Worm (Caenorhabditis elegans) whole organism, L2 larva: ENCODE results near the gene sng-1.

Source experiments
- F13H6.1 ChIP-seq: sonication (generic microtip); optimal IDR thresholded peaks from 2 replicates; lab custom pipeline; 2016; ENCODE audit warnings: missing genetic modification characterization, missing compliant biosample characterization
- R02D3.7 ChIP-seq: fragments of 150-350 bp; optimal IDR thresholded peaks from 2 replicates; lab custom pipeline; 2014; ENCODE audit warnings: missing biosample characterization, missing genetic modification characterization
- Y55F3AM.14 ChIP-seq: fragments of 200-800 bp; sonication (Bioruptor generic); optimal IDR thresholded peaks from 2 replicates; lab custom pipeline; 2018; ENCODE audit warnings: mild to moderate bottlenecking, missing genetic modification characterization, missing compliant biosample characterization
- ZK546.5 ChIP-seq: sonication (generic microtip); optimal IDR thresholded peaks from 2 replicates; lab custom pipeline; 2017; ENCODE audit warnings: missing biosample characterization, missing genetic modification characterization
- aly-2 ChIP-seq: fragments of 150-350 bp; optimal IDR thresholded peaks from 2 replicates; lab custom pipeline; 2014; ENCODE audit warnings: missing biosample characterization, missing genetic modification characterization
- ama-1 ChIP-seq: fragments of 150-350 bp; optimal IDR thresholded peaks from 2 replicates; lab custom pipeline; 2018; ENCODE audit warnings: inconsistent platforms
- blmp-1 ChIP-seq: sonication (generic microtip); optimal IDR thresholded peaks from 2 replicates; lab custom pipeline; 2017; ENCODE audit warnings: missing genetic modification characterization, mild to moderate bottlenecking, missing compliant biosample characterization, antibody characterized with exemption, moderate library complexity; ENCODE audit not compliant: insufficient read depth
- ceh-82 ChIP-seq: fragments of 150-350 bp; optimal IDR thresholded peaks from 2 replicates; lab custom pipeline; 2014; ENCODE audit warnings: missing biosample characterization, missing genetic modification characterization
- crh-2 ChIP-seq: sonication (generic microtip); optimal IDR thresholded peaks from 2 replicates; lab custom pipeline; 2017; ENCODE audit warnings: missing biosample characterization, missing genetic modification characterization
- dmd-4 ChIP-seq: sonication (generic microtip); optimal IDR thresholded peaks from 2 replicates; lab custom pipeline; 2017; ENCODE audit warnings: missing biosample characterization, missing genetic modification characterization
- elt-1 ChIP-seq: fragments of 150-350 bp; optimal IDR thresholded peaks from 2 replicates; lab custom pipeline; 2014; ENCODE audit warnings: missing biosample characterization, missing genetic modification characterization
- fos-1 ChIP-seq: fragments of 150-350 bp; optimal IDR thresholded peaks from 2 replicates; lab custom pipeline; 2014; ENCODE audit warnings: missing biosample characterization, missing genetic modification characterization
- gmeb-1 ChIP-seq: fragments of 150-350 bp; optimal IDR thresholded peaks from 2 replicates; lab custom pipeline; 2014; ENCODE audit warnings: missing biosample characterization, missing genetic modification characterization
- lin-39 ChIP-seq: fragments of 150-350 bp; optimal IDR thresholded peaks from 2 replicates; lab custom pipeline; 2014; ENCODE audit warnings: missing biosample characterization, missing genetic modification reagents, missing genetic modification characterization
- lsy-2 ChIP-seq, 2 experiments: fragments of 150-350 bp in 1 of 2; sonication (generic microtip) in 1 of 2; optimal IDR thresholded peaks; 2 replicates each; lab custom pipeline; 2014 to 2017; ENCODE audit warnings: missing biosample characterization in 2 of 2, missing genetic modification characterization in 2 of 2
- mab-5 ChIP-seq: fragments of 150-350 bp; optimal IDR thresholded peaks from 2 replicates; lab custom pipeline; 2014; ENCODE audit warnings: missing biosample characterization, missing genetic modification characterization
- mbf-1 ChIP-seq: sonication (generic microtip); optimal IDR thresholded peaks from 2 replicates; lab custom pipeline; 2017; ENCODE audit warnings: missing biosample characterization, missing genetic modification characterization
- nhr-11 ChIP-seq: fragments of 150-350 bp; optimal IDR thresholded peaks from 2 replicates; lab custom pipeline; 2014; ENCODE audit warnings: missing biosample characterization, missing genetic modification characterization
- nhr-129 ChIP-seq: fragments of 150-350 bp; optimal IDR thresholded peaks from 2 replicates; lab custom pipeline; 2014; ENCODE audit warnings: missing biosample characterization, missing genetic modification characterization
- nhr-21 ChIP-seq: fragments of 150-350 bp; optimal IDR thresholded peaks from 2 replicates; lab custom pipeline; 2014; ENCODE audit warnings: missing biosample characterization, missing genetic modification characterization
- nhr-23 ChIP-seq: fragments of 150-350 bp; optimal IDR thresholded peaks from 2 replicates; lab custom pipeline; 2014; ENCODE audit warnings: missing biosample characterization, missing genetic modification reagents, missing genetic modification characterization
- nhr-6 ChIP-seq: fragments of 150-350 bp; optimal IDR thresholded peaks from 2 replicates; lab custom pipeline; 2014; ENCODE audit warnings: missing biosample characterization, missing genetic modification characterization
- peb-1 ChIP-seq: fragments of 150-350 bp; optimal IDR thresholded peaks from 2 replicates; lab custom pipeline; 2014; ENCODE audit warnings: missing biosample characterization, missing genetic modification characterization
- sem-4 ChIP-seq: fragments of 150-350 bp; optimal IDR thresholded peaks from 2 replicates; lab custom pipeline; 2014; ENCODE audit warnings: missing biosample characterization, missing genetic modification reagents, missing genetic modification characterization
- skn-1 ChIP-seq: sonication (generic microtip); optimal IDR thresholded peaks from 2 replicates; lab custom pipeline; 2017; ENCODE audit warnings: missing biosample characterization, missing genetic modification characterization
- sma-9 ChIP-seq, 2 experiments: fragments of 150-350 bp in 1 of 2; sonication (generic microtip) in 1 of 2; optimal IDR thresholded peaks; 2 replicates each; lab custom pipeline; 2014 to 2016; ENCODE audit warnings: missing genetic modification characterization in 2 of 2, mild to moderate bottlenecking in 1 of 2, missing biosample characterization in 1 of 2, missing compliant biosample characterization in 1 of 2, missing genetic modification reagents in 1 of 2, moderate library complexity in 1 of 2
- snpc-4 ChIP-seq: fragments of 150-350 bp; optimal IDR thresholded peaks from 2 replicates; lab custom pipeline; 2014; ENCODE audit warnings: missing biosample characterization, missing genetic modification characterization
- unc-39 ChIP-seq: fragments of 150-350 bp; optimal IDR thresholded peaks from 2 replicates; lab custom pipeline; 2014; ENCODE audit warnings: missing biosample characterization, missing genetic modification characterization
- unc-55 ChIP-seq: fragments of 150-350 bp; sonication (generic microtip); optimal IDR thresholded peaks from 3 replicates; lab custom pipeline; 2014; ENCODE audit warnings: missing biosample characterization, missing genetic modification reagents, missing genetic modification characterization
- unc-62 ChIP-seq: fragments of 150-350 bp; optimal IDR thresholded peaks from 2 replicates; lab custom pipeline; 2014; ENCODE audit warnings: missing biosample characterization, missing genetic modification reagents, missing genetic modification characterization
- ztf-11 ChIP-seq: sonication (generic microtip); optimal IDR thresholded peaks from 2 replicates; lab custom pipeline; 2017; ENCODE audit warnings: missing biosample characterization, missing genetic modification characterization
- ztf-4 ChIP-seq: fragments of 150-350 bp; optimal IDR thresholded peaks from 2 replicates; lab custom pipeline; 2014; ENCODE audit warnings: missing biosample characterization, missing genetic modification characterization

sng-1 gene

DNA sequence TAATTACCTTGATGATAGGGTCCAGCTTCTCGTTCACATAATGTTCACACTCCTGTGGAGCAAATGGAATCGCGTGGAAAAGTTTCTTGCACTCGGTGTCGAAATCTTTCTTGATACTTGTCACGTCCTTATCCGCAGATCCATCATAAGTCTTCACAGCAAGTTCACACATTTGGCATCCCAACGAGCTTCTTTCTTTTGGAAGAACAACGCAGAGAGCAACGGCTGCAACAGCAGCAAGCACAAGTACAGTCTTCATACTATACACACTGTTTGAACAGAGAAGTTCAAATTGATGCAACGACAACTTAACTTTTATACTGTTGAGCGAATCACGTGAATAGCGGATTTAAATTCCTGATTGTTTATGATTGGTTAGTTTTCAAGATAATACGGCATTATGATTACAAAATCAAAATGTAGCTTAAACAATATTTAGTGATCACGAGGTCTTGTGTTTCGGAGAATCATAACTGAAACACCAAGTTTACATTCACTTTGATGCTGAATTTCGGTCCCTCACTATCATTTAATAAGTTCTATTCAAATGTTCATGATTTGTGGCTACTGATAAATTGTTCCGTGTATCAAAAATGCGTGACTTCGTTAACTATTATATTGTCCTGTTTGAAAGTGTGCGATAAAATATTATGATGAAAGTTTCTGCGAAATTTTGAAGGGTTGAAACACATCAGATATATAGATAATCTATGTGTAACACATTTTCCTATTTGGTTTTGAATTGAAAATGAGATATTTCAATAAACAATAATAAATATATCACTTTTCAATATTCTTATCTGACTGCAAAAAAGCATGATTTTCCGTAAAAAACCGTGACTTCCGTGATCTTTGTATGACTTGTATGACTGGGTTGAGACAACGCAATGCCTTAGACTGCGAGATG lies 10.7 kb upstream of the sng-1 start, which contains the start of the genes spp-2 and spp-6:
spp-2 (minus strand) TSS at position 334 of the 907 bp plus-strand sequence.
spp-6 (plus strand) TSS at position 857 of the 907 bp plus-strand sequence.
- TF ChIP-seq crh-2 (tag; lab: Kevin White, UChicago) = peak; percentile 22
- TF ChIP-seq aly-2 (tag; lab: Kevin White, UChicago) = no peak
- TF ChIP-seq unc-62 = no peak
- no peak for TF ChIP-seq F13H6.1 (tag; lab: Kevin White, UChicago)
- TF ChIP-seq ama-1 (lab: Kevin White, UChicago) = peak; percentile 60
- TF ChIP-seq skn-1 (tag; lab: Kevin White, UChicago) = peak; percentile 61
- TF ChIP-seq unc-55 = no peak
- TF ChIP-seq peb-1 (tag; lab: Kevin White, UChicago) = no peak
- TF ChIP-seq sma-9 (GFP tag; optimal IDR thresholded peaks at IDR 0.05; lab: Kevin White, UChicago) = peak; percentile 2
- TF ChIP-seq sma-9 (tag; optimal IDR thresholded peaks at IDR 0.05; lab: Kevin White, UChicago) = no peak
- TF ChIP-seq gmeb-1 (tag; lab: Kevin White, UChicago) = peak; percentile 10
- peak; percentile 53 for TF ChIP-seq fos-1 (tag; lab: Kevin White, UChicago)
- TF ChIP-seq nhr-23 (tag; lab: Kevin White, UChicago) = no peak
- no peak for TF ChIP-seq snpc-4
- TF ChIP-seq elt-1 = no peak

DNA sequence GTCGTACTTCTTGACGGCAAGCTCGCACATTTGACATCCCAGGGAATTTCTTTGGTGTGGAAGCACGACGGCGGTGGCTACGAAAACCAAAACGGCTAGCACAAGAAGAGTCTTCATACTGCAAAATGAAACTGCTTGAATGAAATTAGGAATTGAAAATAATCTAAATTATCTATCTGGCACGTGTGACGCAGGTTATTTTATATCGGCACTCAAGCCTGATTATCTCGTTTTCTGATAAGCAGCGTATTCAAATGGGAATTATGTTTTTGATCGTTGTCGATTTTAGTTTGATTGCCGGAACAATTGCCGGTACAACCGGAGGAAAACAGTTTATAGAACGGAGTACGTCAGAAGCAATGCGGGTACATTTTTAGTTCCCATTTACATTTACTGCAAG lies 8.8 kb upstream of the sng-1 start, which contains the start of gene spp-4:
spp-4 (minus strand) TSS at position 118 of the 400 bp plus-strand sequence.
- peak; percentile 27 for TF ChIP-seq sma-9 (GFP tag; optimal IDR thresholded peaks at IDR 0.05; lab: Kevin White, UChicago)
- no peak for TF ChIP-seq sma-9 (tag; optimal IDR thresholded peaks at IDR 0.05; lab: Kevin White, UChicago)
- no peak for TF ChIP-seq dmd-4
- TF ChIP-seq fos-1 (tag; lab: Kevin White, UChicago) = peak; percentile 3
- TF ChIP-seq ztf-4 (tag; lab: Kevin White, UChicago) = no peak
- TF ChIP-seq, all 48 proteins: peak for 2

DNA sequence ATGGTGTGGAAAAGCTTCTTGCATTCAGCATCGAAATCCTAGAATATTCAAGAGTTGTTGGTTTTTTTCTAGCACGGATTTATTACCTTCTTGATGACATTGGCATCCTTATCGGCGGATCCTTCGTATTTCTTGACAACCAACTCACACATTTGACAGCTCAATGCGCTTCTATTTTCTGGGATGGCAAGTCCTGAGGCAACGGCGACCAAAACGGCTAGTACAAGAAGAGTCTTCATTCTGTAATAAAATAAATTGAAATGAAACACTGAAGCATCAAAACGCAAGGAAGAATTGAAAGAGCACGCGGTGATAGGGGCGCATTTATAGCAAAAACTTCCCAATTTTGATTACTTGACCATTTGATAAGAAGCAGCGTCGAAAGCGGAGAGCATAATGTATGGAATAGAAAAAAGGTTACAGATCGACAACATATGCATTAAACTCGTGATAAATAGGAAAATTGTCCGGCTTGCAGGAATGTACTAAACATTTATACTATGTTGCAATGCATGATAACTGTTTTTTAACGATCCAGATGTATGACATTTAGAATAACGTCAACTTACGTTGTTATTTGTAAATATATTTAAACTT lies 7.2 kb upstream of the sng-1 start, which contains the start of gene spp-5:
spp-5 (minus strand) TSS at position 240 of the 597 bp plus-strand sequence.
- no peak for TF ChIP-seq nhr-21 (tag; lab: Kevin White, UChicago)
- peak in 1 of 2 experiments; percentile 1 for TF ChIP-seq lsy-2 (tag; optimal IDR thresholded peaks at IDR 0.05; lab: Kevin White, UChicago)
- peak; percentile 54 for TF ChIP-seq gmeb-1 (tag; lab: Kevin White, UChicago)
- peak; percentile 37 for TF ChIP-seq sma-9 (GFP tag; optimal IDR thresholded peaks at IDR 0.05; lab: Kevin White, UChicago)
- TF ChIP-seq sma-9 (tag; optimal IDR thresholded peaks at IDR 0.05; lab: Kevin White, UChicago) = no peak
- peak; percentile 65 for TF ChIP-seq F13H6.1 (tag; lab: Kevin White, UChicago)
- TF ChIP-seq unc-39 (tag; lab: Kevin White, UChicago) = no peak
- no peak for TF ChIP-seq ztf-11 (tag; lab: Kevin White, UChicago)
- TF ChIP-seq fos-1 (tag; lab: Kevin White, UChicago) = peak; percentile 71
- peak; percentile 67 for TF ChIP-seq crh-2 (tag; lab: Kevin White, UChicago)
- TF ChIP-seq nhr-6 = no peak
- no peak for TF ChIP-seq elt-1
- TF ChIP-seq nhr-129 (tag; lab: Kevin White, UChicago) = peak; percentile 20
- no peak for TF ChIP-seq nhr-11 (tag; lab: Kevin White, UChicago)

DNA sequence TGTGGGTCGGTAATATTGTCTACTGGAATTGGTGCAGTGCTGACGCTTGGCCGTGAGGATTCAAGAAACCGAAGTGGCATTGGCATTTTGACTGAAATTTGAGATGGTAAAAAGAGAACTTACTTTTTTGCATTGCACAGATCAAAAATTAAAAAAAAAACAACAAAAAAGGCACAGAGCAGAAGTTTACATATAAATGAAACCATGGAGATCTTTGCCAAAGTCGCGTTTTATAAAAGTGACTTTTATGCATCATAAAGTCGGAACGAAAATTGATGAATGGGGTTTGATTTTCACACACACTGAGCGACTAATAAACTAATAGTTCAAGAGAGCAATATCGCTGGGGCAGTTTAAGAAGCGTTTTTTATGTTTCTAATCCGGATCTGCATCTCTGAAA lies 5.1 kb upstream of the sng-1 start, which contains the start of gene T08A9.13:
T08A9.13 (minus strand) TSS at position 101 of the 400 bp plus-strand sequence.
- TF ChIP-seq lin-39 (tag; lab: Kevin White, UChicago) = no peak
- TF ChIP-seq blmp-1 (tag; lab: Kevin White, UChicago) = no peak
- no peak for TF ChIP-seq nhr-129 (tag; lab: Kevin White, UChicago)
- TF ChIP-seq peb-1 (tag; lab: Kevin White, UChicago) = no peak
- no peak for TF ChIP-seq dmd-4
- no peak for TF ChIP-seq ceh-82 (tag; lab: Kevin White, UChicago)
- TF ChIP-seq ZK546.5 (tag; lab: Kevin White, UChicago) = no peak
- TF ChIP-seq skn-1 (tag; lab: Kevin White, UChicago) = no peak
- TF ChIP-seq fos-1 (tag; lab: Kevin White, UChicago) = no peak
- no peak for TF ChIP-seq sem-4 (tag; lab: Kevin White, UChicago)
- no peak for TF ChIP-seq Y55F3AM.14 (GFP tag; lab: Kevin White, UChicago)
- no peak for TF ChIP-seq mbf-1 (tag; lab: Kevin White, UChicago)
- no peak for TF ChIP-seq ztf-4 (tag; lab: Kevin White, UChicago)
- TF ChIP-seq R02D3.7 = no peak
- no peak for TF ChIP-seq unc-62
- TF ChIP-seq unc-39 (tag; lab: Kevin White, UChicago) = no peak
- no peak for TF ChIP-seq mab-5 (tag; lab: Kevin White, UChicago)
- TF ChIP-seq, all 48 proteins: peak for 0
